Worm (Caenorhabditis elegans): ENCODE measurements around the gene W02B12.1.

DNA sequence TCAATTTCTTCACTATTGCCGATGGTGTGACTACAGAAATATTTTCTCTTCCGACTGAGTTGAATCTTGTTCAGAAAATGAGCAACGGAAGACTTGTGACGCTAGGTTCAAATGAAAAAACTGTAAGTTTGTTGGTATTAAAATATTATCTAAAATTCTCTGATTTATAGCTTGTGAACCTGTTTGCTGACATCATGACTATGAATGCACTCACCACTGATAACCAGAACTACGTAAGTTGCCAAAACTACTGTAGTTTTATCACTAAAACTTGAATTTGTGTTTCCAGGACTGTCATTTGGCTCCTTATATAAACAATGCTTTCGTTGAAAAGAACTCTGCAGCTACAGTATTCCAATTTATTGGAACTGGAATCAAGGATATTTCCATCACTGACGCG lies 20.2 kb upstream of the W02B12.1 start:
- TF ChIP-seq fkh-10 (GFP tag; optimal IDR thresholded peaks at IDR 0.05) (no peak), ama-1 (optimal IDR thresholded peaks at IDR 0.05) (no peak), C38D4.7 (GFP tag; optimal IDR thresholded peaks at IDR 0.05) (no peak), hlh-15 (tag; optimal IDR thresholded peaks at IDR 0.05) (no peak), ref-2 (tag; optimal IDR thresholded peaks at IDR 0.05) (no peak), pqm-1 (tag; optimal IDR thresholded peaks at IDR 0.05) (no peak), lin-11 (tag; optimal IDR thresholded peaks at IDR 0.05) (no peak), ceh-9 (tag; optimal IDR thresholded peaks at IDR 0.05) (no peak), ets-4 (tag; optimal IDR thresholded peaks at IDR 0.05) (no peak), tbx-2 (tag; optimal IDR thresholded peaks at IDR 0.05) (no peak)
